Fruit fly (Drosophila melanogaster) whole organism, embryonic: ENCODE results near the gene dgt6.

Experiments used
- CG10267 ChIP-seq: fragments of 200-800 bp; sonication (Bioruptor generic); optimal IDR thresholded peaks from 2 replicates; lab custom pipeline; 2018; ENCODE audit warnings: missing biosample characterization, mild to moderate bottlenecking, missing genetic modification characterization, moderate library complexity
- CG10431 ChIP-seq: fragments of 200-800 bp; sonication (Bioruptor generic); optimal IDR thresholded peaks from 3 replicates; lab custom pipeline; 2018; ENCODE audit warnings: missing biosample characterization, mild to moderate bottlenecking, missing genetic modification characterization
- CG11085 ChIP-seq: fragments of 200-800 bp; sonication (Bioruptor generic); IDR thresholded peaks from 2 replicates; pipeline ENCODE4 v1.3.6; 2022; ENCODE audit warnings: missing biosample characterization, missing genetic modification characterization
- CG11504 ChIP-seq: fragments of 200-800 bp; sonication (Bioruptor generic); optimal IDR thresholded peaks from 3 replicates; lab custom pipeline; 2019; ENCODE audit warnings: missing biosample characterization, mild to moderate bottlenecking, missing genetic modification characterization, moderate library complexity
- CG12391 ChIP-seq: fragments of 200-800 bp; sonication (Bioruptor generic); optimal IDR thresholded peaks from 3 replicates; lab custom pipeline; 2018; ENCODE audit warnings: missing biosample characterization, mild to moderate bottlenecking, missing genetic modification characterization, moderate library complexity
- CG14441 ChIP-seq: fragments of 200-800 bp; sonication (Bioruptor generic); IDR thresholded peaks from 2 replicates; pipeline ENCODE4 v1.3.6; 2022; ENCODE audit warnings: missing biosample characterization, missing genetic modification characterization
- CG15696 ChIP-seq: fragments of 200-800 bp; sonication (Bioruptor generic); optimal IDR thresholded peaks from 2 replicates; lab custom pipeline; 2019; ENCODE audit warnings: missing biosample characterization, mild to moderate bottlenecking, missing genetic modification characterization, moderate library complexity
- CG16779 ChIP-seq: fragments of 200-800 bp; sonication (Bioruptor generic); IDR thresholded peaks from 2 replicates; pipeline ENCODE4 v1.3.6; 2022; ENCODE audit warnings: missing biosample characterization, missing genetic modification characterization
- CG17568 ChIP-seq: fragments of 200-800 bp; sonication (Bioruptor generic); optimal IDR thresholded peaks from 2 replicates; lab custom pipeline; 2018; ENCODE audit warnings: missing biosample characterization, mild to moderate bottlenecking, missing genetic modification characterization, moderate library complexity
- CG17829 ChIP-seq: fragments of 200-800 bp; optimal IDR thresholded peaks from 2 replicates; lab custom pipeline; 2019; ENCODE audit warnings: missing biosample characterization, mild to moderate bottlenecking, missing genetic modification characterization, moderate library complexity
- CG1832 ChIP-seq: fragments of 200-800 bp; sonication (Bioruptor generic); optimal IDR thresholded peaks from 2 replicates; lab custom pipeline; 2017; ENCODE audit warnings: missing biosample characterization, mild to moderate bottlenecking, missing genetic modification characterization, inconsistent platforms
- CG18619 ChIP-seq: fragments of 200-800 bp; sonication (Bioruptor generic); optimal IDR thresholded peaks from 3 replicates; lab custom pipeline; 2017; ENCODE audit warnings: missing biosample characterization, mild to moderate bottlenecking, missing genetic modification characterization
- CG2875 ChIP-seq: fragments of 200-800 bp; sonication (Bioruptor generic); optimal IDR thresholded peaks from 2 replicates; lab custom pipeline; 2017; ENCODE audit warnings: missing biosample characterization, mild to moderate bottlenecking, missing genetic modification characterization, missing genetic modification reagents
- CG3163 ChIP-seq: fragments of 200-800 bp; sonication (Bioruptor generic); optimal IDR thresholded peaks from 3 replicates; lab custom pipeline; 2016; ENCODE audit warnings: missing biosample characterization, missing genetic modification characterization
- CG32532 ChIP-seq: fragments of 200-800 bp; sonication (Bioruptor generic); IDR thresholded peaks from 2 replicates; pipeline ENCODE4 v1.3.6; 2022; ENCODE audit warnings: missing biosample characterization, missing genetic modification characterization
- CG32772 ChIP-seq: fragments of 200-800 bp; sonication (Bioruptor generic); IDR thresholded peaks from 2 replicates; pipeline ENCODE4 v1.3.6; 2022; ENCODE audit warnings: missing biosample characterization, missing genetic modification characterization
- CG4820 ChIP-seq: fragments of 200-800 bp; sonication (Bioruptor generic); optimal IDR thresholded peaks from 3 replicates; lab custom pipeline; 2016; ENCODE audit warnings: missing biosample characterization, missing genetic modification characterization
- CG5180 ChIP-seq: fragments of 200-800 bp; sonication (Bioruptor generic); optimal IDR thresholded peaks from 3 replicates; lab custom pipeline; 2017; ENCODE audit warnings: missing biosample characterization, missing genetic modification characterization, mild to moderate bottlenecking, moderate library complexity, missing genetic modification reagents
- CG6175 ChIP-seq: fragments of 200-800 bp; sonication (Bioruptor generic); IDR thresholded peaks from 3 replicates; pipeline ENCODE4 v1.3.6; 2022; ENCODE audit warnings: missing biosample characterization, missing genetic modification characterization
- CG6791 ChIP-seq: fragments of 200-800 bp; sonication (Bioruptor generic); IDR thresholded peaks from 3 replicates; pipeline ENCODE4 v1.3.6; 2022; ENCODE audit warnings: missing biosample characterization, missing genetic modification characterization; ENCODE audit not compliant: partially characterized antibody
- CG7271 ChIP-seq: fragments of 200-800 bp; sonication (Bioruptor generic); optimal IDR thresholded peaks from 2 replicates; lab custom pipeline; 2018; ENCODE audit warnings: missing biosample characterization, mild to moderate bottlenecking, missing genetic modification characterization, moderate library complexity
- CG7556 ChIP-seq: fragments of 200-800 bp; sonication (Bioruptor generic); optimal IDR thresholded peaks from 2 replicates; lab custom pipeline; 2017; ENCODE audit warnings: missing biosample characterization, mild to moderate bottlenecking, missing genetic modification characterization
- CG7839 ChIP-seq: fragments of 200-800 bp; sonication (Bioruptor generic); optimal IDR thresholded peaks from 3 replicates; lab custom pipeline; 2018; ENCODE audit warnings: missing biosample characterization, mild to moderate bottlenecking, missing genetic modification characterization, moderate library complexity
- CG8359 ChIP-seq: fragments of 200-800 bp; sonication (Bioruptor generic); optimal IDR thresholded peaks from 2 replicates; lab custom pipeline; 2017; ENCODE audit warnings: missing biosample characterization, mild to moderate bottlenecking, missing genetic modification characterization, borderline replicate concordance
- Deaf1 ChIP-seq: fragments of 200-800 bp; optimal IDR thresholded peaks from 3 replicates; lab custom pipeline; 2019; ENCODE audit warnings: missing biosample characterization, mild to moderate bottlenecking, missing genetic modification characterization, moderate library complexity
- Doc3 ChIP-seq: fragments of 200-800 bp; sonication (Bioruptor generic); IDR thresholded peaks from 3 replicates; pipeline ENCODE4 v1.3.6; 2022; ENCODE audit warnings: missing biosample characterization, missing genetic modification characterization; ENCODE audit not compliant: partially characterized antibody
- Hr51 ChIP-seq, 2 experiments: fragments of 200-800 bp; sonication (Bioruptor generic); optimal IDR thresholded peaks; 2 replicates in 1 of 2; 3 replicates in 1 of 2; lab custom pipeline; 2016 to 2018; ENCODE audit warnings: missing biosample characterization in 2 of 2, missing genetic modification characterization in 2 of 2, mild to moderate bottlenecking in 1 of 2, moderate library complexity in 1 of 2
- Jarid2 ChIP-seq: fragments of 200-800 bp; sonication (Bioruptor generic); optimal IDR thresholded peaks from 3 replicates; lab custom pipeline; 2017; ENCODE audit warnings: mild to moderate bottlenecking, missing biosample characterization, missing genetic modification reagents, missing genetic modification characterization
- Lpt ChIP-seq: fragments of >200 bp; optimal IDR thresholded peaks from 2 replicates; lab custom pipeline; 2018; ENCODE audit warnings: missing biosample characterization, missing genetic modification characterization
- MESR4 ChIP-seq: fragments of 200-800 bp; sonication (Bioruptor generic); optimal IDR thresholded peaks from 2 replicates; lab custom pipeline; 2018; ENCODE audit warnings: missing biosample characterization, mild to moderate bottlenecking, missing genetic modification characterization, moderate library complexity
- Oaz ChIP-seq: fragments of 200-800 bp; sonication (Bioruptor generic); IDR thresholded peaks from 2 replicates; pipeline ENCODE4 v1.3.6; 2022; ENCODE audit warnings: missing biosample characterization, missing genetic modification characterization
- Poxn ChIP-seq: fragments of 200-800 bp; sonication (Bioruptor generic); IDR thresholded peaks from 2 replicates; pipeline ENCODE4 v1.3.6; 2022; ENCODE audit warnings: missing biosample characterization, missing genetic modification characterization
- Sin3A ChIP-seq: fragments of >200 bp; optimal IDR thresholded peaks from 2 replicates; lab custom pipeline; 2018
- Sry-β ChIP-seq: fragments of 200-800 bp; sonication (Bioruptor generic); optimal IDR thresholded peaks from 2 replicates; lab custom pipeline; 2018; ENCODE audit warnings: missing biosample characterization, mild to moderate bottlenecking, missing genetic modification characterization, moderate library complexity
- Ssrp ChIP-seq: fragments of 200-800 bp; sonication (Bioruptor generic); optimal IDR thresholded peaks from 2 replicates; lab custom pipeline; 2018; ENCODE audit warnings: missing biosample characterization, mild to moderate bottlenecking, missing genetic modification characterization, moderate library complexity
- Tbp ChIP-seq: fragments of >200 bp; optimal IDR thresholded peaks from 2 replicates; lab custom pipeline; 2018; ENCODE audit warnings: missing biosample characterization, missing genetic modification characterization
- ab ChIP-seq: fragments of 200-800 bp; sonication (Bioruptor generic); optimal IDR thresholded peaks from 2 replicates; lab custom pipeline; 2016; ENCODE audit warnings: missing biosample characterization, missing genetic modification characterization
- br ChIP-seq: fragments of >200 bp; optimal IDR thresholded peaks from 2 replicates; lab custom pipeline; 2017
- crol ChIP-seq: fragments of 200-800 bp; sonication (Bioruptor generic); IDR thresholded peaks from 2 replicates; pipeline ENCODE4 v1.3.6; 2022; ENCODE audit warnings: missing biosample characterization, missing genetic modification characterization
- dm ChIP-seq: fragments of 200-800 bp; sonication (Bioruptor generic); optimal IDR thresholded peaks from 3 replicates; lab custom pipeline; 2016; ENCODE audit warnings: missing biosample characterization, missing genetic modification characterization
- gt ChIP-seq: fragments of 200-800 bp; sonication (Bioruptor generic); IDR thresholded peaks from 2 replicates; pipeline ENCODE4 v1.3.6; 2022; ENCODE audit warnings: missing biosample characterization, missing genetic modification characterization
- jumu ChIP-seq: fragments of 200-800 bp; sonication (Bioruptor generic); optimal IDR thresholded peaks from 3 replicates; lab custom pipeline; 2016; ENCODE audit warnings: missing biosample characterization, missing genetic modification characterization
- ken ChIP-seq: fragments of 200-800 bp; sonication (Bioruptor generic); IDR thresholded peaks from 3 replicates; pipeline ENCODE4 v1.3.6; 2022; ENCODE audit warnings: missing biosample characterization, missing genetic modification characterization
- kni ChIP-seq: fragments of 200-800 bp; sonication (Bioruptor generic); optimal IDR thresholded peaks from 3 replicates; lab custom pipeline; 2017; ENCODE audit warnings: mild to moderate bottlenecking, missing biosample characterization, missing genetic modification reagents, missing genetic modification characterization
- nerfin-1 ChIP-seq: fragments of 200-800 bp; sonication (Bioruptor generic); optimal IDR thresholded peaks from 3 replicates; lab custom pipeline; 2019; ENCODE audit warnings: missing biosample characterization, mild to moderate bottlenecking, missing genetic modification characterization, moderate library complexity
- oc ChIP-seq: fragments of 200-800 bp; sonication (Bioruptor generic); optimal IDR thresholded peaks from 2 replicates; lab custom pipeline; 2018; ENCODE audit warnings: missing biosample characterization, mild to moderate bottlenecking, missing genetic modification characterization, moderate library complexity
- odd ChIP-seq: fragments of 200-800 bp; sonication (Bioruptor generic); optimal IDR thresholded peaks from 2 replicates; lab custom pipeline; 2017; ENCODE audit warnings: missing biosample characterization, mild to moderate bottlenecking, missing genetic modification characterization
- prd ChIP-seq, 3 experiments: fragments of >200 bp in 2 of 3; fragments of 200-800 bp in 1 of 3; sonication (Bioruptor generic) in 1 of 3; optimal IDR thresholded peaks in 2 of 3; IDR thresholded peaks in 1 of 3; 2 replicates in 2 of 3; 3 replicates in 1 of 3; pipeline versions ENCODE4 v1.3.6 to Lab custom; 2017 to 2022; ENCODE audit warnings: missing biosample characterization in 1 of 3, missing genetic modification characterization in 1 of 3
- sqz ChIP-seq: fragments of 200-800 bp; sonication (Bioruptor generic); optimal IDR thresholded peaks from 3 replicates; lab custom pipeline; 2018; ENCODE audit warnings: missing biosample characterization, mild to moderate bottlenecking, missing genetic modification characterization
- tin ChIP-seq: fragments of 200-800 bp; sonication (Bioruptor generic); optimal IDR thresholded peaks from 3 replicates; lab custom pipeline; 2016; ENCODE audit warnings: missing biosample characterization, missing genetic modification characterization

dgt6 gene

dm6 chr3R:29116167-29116725 lies 14.5 kb downstream of the dgt6 start, which contains the start of gene Atg14 (continued):
- no peak for TF ChIP-seq jumu (GFP tag; lab: Kevin White, UChicago)
- peak; percentile 8 for TF ChIP-seq CG12391 (tag; lab: Kevin White, UChicago)
- no peak for TF ChIP-seq CG4820 (GFP tag; lab: Kevin White, UChicago)
- TF ChIP-seq oc (tag; lab: Kevin White, UChicago): no peak
- TF ChIP-seq CG3163 (GFP tag; lab: Kevin White, UChicago): no peak
- no peak for TF ChIP-seq CG14441 (GFP tag; lab: Robert Waterston, UW)
- no peak for TF ChIP-seq CG11085 (GFP tag; lab: Robert Waterston, UW)
- TF ChIP-seq CG32532 (GFP tag; lab: Robert Waterston, UW): no peak
- TF ChIP-seq CG10267: peak; percentile 99
- TF ChIP-seq CG8359 (GFP tag; lab: Kevin White, UChicago): no peak
- TF ChIP-seq ab (GFP tag; lab: Kevin White, UChicago): no peak
- no peak for TF ChIP-seq CG7271 (tag; lab: Kevin White, UChicago)
- no peak for TF ChIP-seq kni (GFP tag; lab: Kevin White, UChicago)
- TF ChIP-seq CG18619 (GFP tag; lab: Kevin White, UChicago): no peak
- TF ChIP-seq prd (optimal IDR thresholded peaks at IDR 0.05; lab: Kevin White, UChicago): no peak
- 0 out of 3 replicates have a peak, but pooled peaks have one; percentile 13 for TF ChIP-seq prd (GFP tag; IDR thresholded peaks at IDR 0.05; lab: Robert Waterston, UW)
- no peak for TF ChIP-seq Hr51 (GFP tag; optimal IDR thresholded peaks at IDR 0.05; lab: Kevin White, UChicago)
- TF ChIP-seq CG10431: no peak
- TF ChIP-seq br (lab: Kevin White, UChicago): no peak
- no peak for TF ChIP-seq odd
- no peak for TF ChIP-seq CG1832 (GFP tag; lab: Kevin White, UChicago)
- TF ChIP-seq Poxn (GFP tag; lab: Robert Waterston, UW): no peak
- peak; percentile 10 for TF ChIP-seq nerfin-1
- peak; percentile 11 for TF ChIP-seq Sin3A (lab: Kevin White, UChicago)
- TF ChIP-seq sqz (GFP tag; lab: Kevin White, UChicago): no peak
- no peak for TF ChIP-seq CG2875 (GFP tag; lab: Kevin White, UChicago)
- no peak for TF ChIP-seq CG5180 (GFP tag; lab: Kevin White, UChicago)
- no peak for TF ChIP-seq CG15696 (tag; lab: Kevin White, UChicago)
- no peak for TF ChIP-seq CG32772 (GFP tag; lab: Robert Waterston, UW)
- no peak for TF ChIP-seq Lpt (GFP tag; lab: Kevin White, UChicago)
- TF ChIP-seq CG17568 (GFP tag; lab: Kevin White, UChicago): no peak
- no peak for TF ChIP-seq Deaf1
- no peak for TF ChIP-seq gt (GFP tag; lab: Robert Waterston, UW)
- TF ChIP-seq CG6175 (GFP tag; lab: Robert Waterston, UW): no peak
- no peak for TF ChIP-seq crol
- no peak for TF ChIP-seq dm (GFP tag; lab: Kevin White, UChicago)
- TF ChIP-seq Jarid2 (GFP tag; lab: Kevin White, UChicago): no peak
- no peak for TF ChIP-seq CG16779
- TF ChIP-seq CG7556: no peak
- peak; percentile 12 for TF ChIP-seq CG7839 (tag; lab: Kevin White, UChicago)
- TF ChIP-seq MESR4: peak; percentile 66
- TF ChIP-seq CG11504 (tag; lab: Kevin White, UChicago): no peak
- no peak for TF ChIP-seq ken
- no peak for TF ChIP-seq Tbp
- TF ChIP-seq Sry-β (GFP tag; lab: Kevin White, UChicago): no peak
- TF ChIP-seq Ssrp: no peak
- no peak for TF ChIP-seq tin
- TF ChIP-seq Oaz (GFP tag; lab: Robert Waterston, UW): no peak
- TF ChIP-seq CG6791 (GFP tag; lab: Robert Waterston, UW): peak; percentile 95
- peak; percentile 88 for TF ChIP-seq Doc3 (GFP tag; lab: Robert Waterston, UW)
- TF ChIP-seq CG17829 (tag; lab: Kevin White, UChicago): peak; percentile 34
